Worm (Caenorhabditis elegans) whole organism, midembryonic: Measurements from ENCODE around the gene T16G12.9.
"Not testable (repeated sequence)": the region's sequence is repeated elsewhere in the genome, so short reads cannot be mapped to it uniquely, and the experiment has no call there.

ENCODE experiments used
- T22C8.4 ChIP-seq: fragments of 200-800 bp; sonication (Bioruptor generic); IDR thresholded peaks from 2 replicates; pipeline ENCODE4 v1.3.6; 2022; ENCODE audit warnings: missing genetic modification characterization, missing compliant biosample characterization
- cog-1 ChIP-seq: sonication (generic microtip); optimal IDR thresholded peaks from 2 replicates; lab custom pipeline; 2016; ENCODE audit warnings: missing genetic modification characterization, missing compliant biosample characterization
- flt-1 ChIP-seq: fragments of 200-800 bp; sonication (Bioruptor generic); IDR thresholded peaks from 2 replicates; pipeline ENCODE4 v1.3.6; 2022; ENCODE audit warnings: missing genetic modification characterization, missing compliant biosample characterization
- klf-2 ChIP-seq: fragments of 200-800 bp; sonication (Bioruptor generic); conservative IDR thresholded peaks from 2 replicates; pipeline ENCODE4 v1.3.6; 2022; ENCODE audit warnings: missing genetic modification reagents, missing genetic modification characterization, missing compliant biosample characterization
- med-1 ChIP-seq: sonication (generic microtip); optimal IDR thresholded peaks from 2 replicates; lab custom pipeline; 2017; ENCODE audit warnings: missing genetic modification characterization, mild to moderate bottlenecking, missing compliant biosample characterization, antibody characterized with exemption, missing genetic modification reagents; ENCODE audit not compliant: insufficient read depth
- ref-1 ChIP-seq: fragments of 200-800 bp; sonication (Bioruptor generic); conservative IDR thresholded peaks from 2 replicates; pipeline ENCODE4 v1.3.6; 2022; ENCODE audit warnings: missing genetic modification reagents, missing genetic modification characterization, missing compliant biosample characterization
- tab-1 ChIP-seq: fragments of 200-800 bp; sonication (Bioruptor generic); IDR thresholded peaks from 2 replicates; pipeline ENCODE4 v1.3.6; 2022; ENCODE audit warnings: missing genetic modification characterization, missing compliant biosample characterization
- ztf-23 ChIP-seq: fragments of 200-800 bp; sonication (Bioruptor generic); IDR thresholded peaks from 2 replicates; pipeline ENCODE4 v1.3.6; 2022; ENCODE audit warnings: missing genetic modification reagents, missing genetic modification characterization, missing compliant biosample characterization
- ztf-29 ChIP-seq: fragments of 200-800 bp; sonication (Bioruptor generic); IDR thresholded peaks from 2 replicates; pipeline ENCODE4 v1.3.6; 2022; ENCODE audit warnings: missing genetic modification reagents, missing genetic modification characterization, missing compliant biosample characterization

T16G12.9 gene

DNA sequence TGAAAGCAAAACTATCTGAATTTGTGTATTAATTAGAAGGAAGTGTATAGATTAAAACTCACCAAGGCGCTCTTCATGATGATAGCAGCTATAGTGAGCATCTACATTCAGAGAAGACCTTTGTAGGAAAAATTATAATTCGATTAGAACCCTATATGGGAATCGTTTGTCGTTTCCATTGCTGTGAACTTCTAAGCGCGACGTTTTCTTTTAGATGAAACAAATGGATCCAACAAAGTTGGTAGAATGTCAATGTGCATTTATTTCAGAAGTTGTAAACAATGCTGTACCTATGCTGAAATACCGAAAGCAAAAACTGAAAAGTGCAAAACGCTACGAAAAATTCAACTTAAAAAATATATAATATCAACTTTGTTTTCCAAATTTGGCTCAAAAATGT lies 22.0 kb downstream of the T16G12.9 start, which contains the start of gene T16G12.10:
Gene T16G12.10 (minus strand): TSS at position 101 of the 400 bp plus-strand sequence.
- TF ChIP-seq ref-1 (GFP tag; lab: Robert Waterston, UW) (no peak), med-1 (GFP tag; lab: Kevin White, UChicago) (no peak), cog-1 (tag; lab: Kevin White, UChicago) (no peak)

DNA sequence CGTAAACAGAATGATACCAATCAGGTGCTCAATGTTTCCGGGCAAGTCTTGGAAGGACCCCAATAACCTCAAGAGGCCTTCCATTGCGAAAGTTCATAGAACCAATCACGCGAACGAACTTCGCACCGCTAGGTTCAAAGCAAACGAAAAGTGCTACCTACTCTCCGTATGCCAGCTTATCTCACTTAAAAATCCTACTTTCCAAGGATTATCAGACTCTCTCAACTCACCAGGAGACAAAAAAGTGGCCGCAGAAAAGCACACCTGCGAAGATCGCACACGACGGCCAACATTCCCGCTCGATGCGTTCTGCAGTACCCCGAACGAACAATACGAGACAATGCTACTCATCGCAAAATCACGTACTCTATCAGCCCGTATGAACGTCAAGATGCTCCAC lies 24.7 kb downstream of the T16G12.9 start, which contains the start of gene T16G12.12:
Gene T16G12.12 (plus strand): TSS at position 301 of the 400 bp plus-strand sequence.
- TF ChIP-seq tab-1 (GFP tag; lab: Robert Waterston, UW); cog-1 (tag; lab: Kevin White, UChicago); T22C8.4: not testable (repeated sequence)

DNA sequence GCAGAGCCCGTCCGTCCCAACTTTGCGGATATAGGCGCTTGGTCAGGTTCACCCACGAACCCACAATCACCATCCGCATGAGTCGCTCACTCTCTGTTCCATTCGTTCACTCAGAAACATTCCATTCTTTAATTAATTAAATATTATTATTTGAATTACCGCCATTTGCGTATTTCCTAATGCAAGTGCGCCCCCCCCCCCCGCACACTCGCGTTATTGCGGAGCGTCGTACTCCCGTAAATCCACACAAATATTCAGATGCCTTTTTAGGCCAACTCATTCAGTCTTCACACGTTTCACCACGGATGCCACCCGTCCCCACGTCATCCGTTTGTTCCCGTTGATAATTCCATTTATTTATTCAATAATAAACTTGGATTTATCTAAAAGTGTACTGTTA lies 27.7 kb downstream of the T16G12.9 start, which contains the start of gene T16G12.3:
Gene T16G12.3 (plus strand): TSS at position 301 of the 400 bp plus-strand sequence.
- not testable (repeated sequence) for TF ChIP-seq ref-1 (GFP tag; lab: Robert Waterston, UW); flt-1 (GFP tag; lab: Robert Waterston, UW); cog-1 (tag; lab: Kevin White, UChicago)

DNA sequence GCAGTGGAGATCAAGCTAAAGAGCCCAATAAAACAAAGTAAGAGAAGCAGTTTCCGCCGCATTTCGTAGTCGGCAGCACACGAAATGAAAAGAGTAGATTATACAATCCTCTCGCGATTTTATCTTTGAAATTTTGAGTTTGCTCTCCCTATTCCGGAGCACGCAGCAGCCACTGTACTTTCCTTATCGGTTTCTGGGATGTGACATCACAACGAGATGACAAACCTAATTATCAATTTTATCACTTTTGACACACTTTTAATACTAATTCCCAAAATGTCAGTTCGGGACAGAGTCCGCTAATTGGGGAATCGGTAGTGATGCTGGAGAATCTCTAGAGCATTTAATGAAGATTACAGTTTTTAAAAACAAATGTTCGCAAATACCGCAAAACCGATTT lies 28.4 kb downstream of the T16G12.9 start, which contains the start of gene T16G12.1:
Gene T16G12.1 (minus strand): TSS at position 176 of the 400 bp plus-strand sequence.
- no peak for TF ChIP-seq T22C8.4
- TF ChIP-seq flt-1 (GFP tag; lab: Robert Waterston, UW): no peak
- no peak for TF ChIP-seq cog-1 (tag; lab: Kevin White, UChicago)
- TF ChIP-seq ztf-29 (GFP tag; lab: Robert Waterston, UW): no peak
- no peak for TF ChIP-seq ztf-23 (GFP tag; lab: Robert Waterston, UW)
- no peak for TF ChIP-seq ref-1 (GFP tag; lab: Robert Waterston, UW)
- no peak for TF ChIP-seq tab-1 (GFP tag; lab: Robert Waterston, UW)
- TF ChIP-seq klf-2 (GFP tag; lab: Robert Waterston, UW): no peak
- no peak for TF ChIP-seq med-1 (GFP tag; lab: Kevin White, UChicago)

DNA sequence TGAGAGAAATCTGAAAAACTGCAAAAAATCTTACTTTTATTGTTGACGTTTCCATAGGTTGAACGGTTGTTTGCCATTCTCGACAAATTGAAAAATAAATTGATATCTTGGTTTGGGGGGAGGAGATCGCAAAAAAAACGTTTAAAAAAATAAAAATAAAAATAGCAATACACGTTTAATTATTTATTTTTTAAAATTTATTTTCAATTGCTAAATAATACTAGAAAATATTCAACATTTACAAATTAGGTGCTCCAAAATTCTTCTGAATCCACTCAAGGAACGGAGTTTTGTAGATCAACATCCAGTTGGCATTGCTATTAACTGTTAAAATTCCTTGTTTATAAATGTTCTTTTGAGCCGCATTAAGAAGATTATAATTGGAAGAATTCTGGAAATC lies 38.0 kb downstream of the T16G12.9 start, which contains the start of gene T16G12.7:
Gene T16G12.7 (minus strand): TSS at position 101 of the 400 bp plus-strand sequence.
- TF ChIP-seq ztf-29 (GFP tag; lab: Robert Waterston, UW) (no peak), cog-1 (tag; lab: Kevin White, UChicago) (no peak), T22C8.4 (no peak), ztf-23 (GFP tag; lab: Robert Waterston, UW) (no peak), tab-1 (GFP tag; lab: Robert Waterston, UW) (no peak), klf-2 (GFP tag; lab: Robert Waterston, UW) (no peak), ref-1 (GFP tag; lab: Robert Waterston, UW) (no peak), flt-1 (GFP tag; lab: Robert Waterston, UW) (no peak), med-1 (GFP tag; lab: Kevin White, UChicago) (no peak)

DNA sequence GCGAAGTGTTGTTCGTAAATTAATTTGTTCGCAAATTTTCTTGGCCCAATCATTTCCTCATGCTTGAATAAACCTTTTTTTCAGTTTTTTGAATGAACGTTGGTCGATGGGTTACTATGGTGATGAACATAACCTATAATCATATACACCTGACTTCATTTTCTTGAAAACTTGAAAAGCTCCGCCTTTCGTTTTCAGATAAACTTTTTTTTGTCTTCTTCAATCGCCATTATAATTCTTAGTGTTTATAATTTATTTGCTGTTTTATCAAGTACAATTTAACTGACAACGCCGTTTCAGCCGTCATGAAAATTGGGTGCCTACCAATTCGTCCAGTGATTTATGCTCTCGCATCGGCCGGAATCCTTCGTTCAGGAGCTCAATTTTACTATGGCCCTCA lies 40.9 kb downstream of the T16G12.9 start, which contains the start of gene M04D8.7:
Gene M04D8.7 (plus strand): TSS at position 301 of the 400 bp plus-strand sequence.
- no peak for TF ChIP-seq T22C8.4
- TF ChIP-seq tab-1 (GFP tag; lab: Robert Waterston, UW): no peak
- no peak for TF ChIP-seq ztf-29 (GFP tag; lab: Robert Waterston, UW)
- TF ChIP-seq ref-1 (GFP tag; lab: Robert Waterston, UW): no peak
- no peak for TF ChIP-seq cog-1 (tag; lab: Kevin White, UChicago)
- TF ChIP-seq klf-2 (GFP tag; lab: Robert Waterston, UW): no peak
- no peak for TF ChIP-seq ztf-23 (GFP tag; lab: Robert Waterston, UW)
- no peak for TF ChIP-seq flt-1 (GFP tag; lab: Robert Waterston, UW)
- TF ChIP-seq med-1 (GFP tag; lab: Kevin White, UChicago): no peak

DNA sequence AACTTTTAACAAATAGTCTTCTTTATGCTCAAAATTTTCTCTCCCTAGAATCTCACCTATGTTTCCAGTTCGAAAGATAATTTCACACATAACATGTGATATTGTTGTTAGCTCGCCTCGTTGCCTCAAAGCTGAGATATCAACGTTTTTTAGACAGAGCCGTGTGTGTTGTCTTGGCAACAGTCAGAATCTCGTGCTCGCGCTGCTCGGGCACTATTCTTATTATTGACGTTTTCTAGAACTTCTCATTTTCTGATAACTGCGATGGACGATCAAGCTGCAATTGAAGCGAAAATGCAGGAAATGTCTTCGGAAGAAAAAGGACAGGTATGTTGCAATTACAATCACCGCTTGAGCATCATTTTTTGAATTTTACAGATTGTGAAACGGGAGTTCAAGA lies 42.3 kb downstream of the T16G12.9 start, which contains the start of gene xbx-3:
Gene xbx-3 (plus strand): TSS at position 163 of the 400 bp plus-strand sequence.
- TF ChIP-seq med-1 (GFP tag; lab: Kevin White, UChicago) (no peak), ztf-23 (GFP tag; lab: Robert Waterston, UW) (no peak), ref-1 (GFP tag; lab: Robert Waterston, UW) (no peak), T22C8.4 (no peak), ztf-29 (GFP tag; lab: Robert Waterston, UW) (no peak)

DNA sequence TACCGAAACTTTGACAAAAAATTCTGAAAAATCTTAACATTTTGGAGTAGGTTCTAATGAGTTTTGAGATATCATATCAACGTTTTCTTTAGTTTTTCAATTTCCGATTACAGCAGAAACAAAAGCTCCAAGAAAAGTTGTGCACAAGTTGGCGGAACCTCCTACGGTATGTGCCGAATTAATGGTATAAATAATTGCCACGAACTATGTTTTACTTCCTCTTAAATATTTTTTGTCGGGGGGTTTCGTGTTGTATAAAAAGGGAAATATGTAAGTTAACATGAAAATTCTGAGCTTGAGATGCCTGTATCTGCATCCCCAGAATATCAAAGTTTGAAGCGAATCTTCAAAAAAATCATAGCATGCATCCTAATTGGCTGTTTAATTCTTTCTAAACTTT lies 44.2 kb downstream of the T16G12.9 start, which contains the start of gene M04D8.8:
Gene M04D8.8 (plus strand): TSS at position 301 of the 400 bp plus-strand sequence.
- TF ChIP-seq flt-1 (GFP tag; lab: Robert Waterston, UW) (no peak), med-1 (GFP tag; lab: Kevin White, UChicago) (no peak), ztf-29 (GFP tag; lab: Robert Waterston, UW) (no peak), ztf-23 (GFP tag; lab: Robert Waterston, UW) (no peak), T22C8.4 (no peak), klf-2 (GFP tag; lab: Robert Waterston, UW) (no peak), tab-1 (GFP tag; lab: Robert Waterston, UW) (no peak), cog-1 (tag; lab: Kevin White, UChicago) (no peak), ref-1 (GFP tag; lab: Robert Waterston, UW) (no peak)

DNA sequence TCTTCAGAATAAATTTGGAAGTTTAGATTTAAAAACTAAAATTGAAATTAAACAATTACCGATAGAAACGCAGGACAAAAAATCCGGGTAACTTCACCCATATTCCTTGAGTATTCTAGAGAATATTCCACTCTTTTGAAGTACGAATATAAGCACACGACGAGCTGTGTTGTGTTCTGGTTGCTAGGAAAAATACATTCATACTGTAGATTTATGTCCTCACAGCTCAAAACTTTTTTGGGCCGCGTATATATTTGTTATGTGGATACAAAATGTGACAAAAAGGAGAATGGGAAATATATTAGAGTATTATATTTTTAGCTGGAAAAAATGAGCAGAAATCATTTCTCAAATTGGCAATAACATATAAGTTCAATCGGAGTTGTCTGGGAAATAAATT lies 44.8 kb downstream of the T16G12.9 start, which contains the start of gene M04D8.5:
Gene M04D8.5 (minus strand): TSS at position 101 of the 400 bp plus-strand sequence.
- TF ChIP-seq ztf-23 (GFP tag; lab: Robert Waterston, UW): no peak
- TF ChIP-seq tab-1 (GFP tag; lab: Robert Waterston, UW): no peak
- no peak for TF ChIP-seq flt-1 (GFP tag; lab: Robert Waterston, UW)
- no peak for TF ChIP-seq klf-2 (GFP tag; lab: Robert Waterston, UW)
- no peak for TF ChIP-seq ref-1 (GFP tag; lab: Robert Waterston, UW)
- no peak for TF ChIP-seq med-1 (GFP tag; lab: Kevin White, UChicago)
- TF ChIP-seq T22C8.4: no peak
- TF ChIP-seq ztf-29 (GFP tag; lab: Robert Waterston, UW): no peak
- TF ChIP-seq cog-1 (tag; lab: Kevin White, UChicago): no peak
